Worm (Caenorhabditis elegans): ENCODE data around the gene F20C5.5.

DNA sequence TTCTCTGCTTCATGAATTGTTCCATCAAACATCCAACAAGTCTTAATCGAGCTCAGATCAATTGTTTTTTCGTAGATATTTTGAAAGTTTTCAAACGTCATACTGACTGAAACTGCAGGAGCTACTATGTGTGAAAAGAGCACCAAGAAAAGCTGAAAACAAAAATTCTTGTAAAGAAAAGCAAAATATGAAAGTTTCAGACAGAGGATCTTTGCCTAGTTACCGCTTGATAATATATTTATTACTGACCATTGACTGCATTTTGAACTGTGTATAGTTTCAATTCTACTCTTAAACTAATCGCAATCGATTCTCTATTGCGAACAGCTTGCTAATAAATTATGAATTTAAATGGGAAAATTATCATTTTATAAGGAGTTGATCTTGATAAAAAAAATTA is 28.8 kb upstream of the F20C5.5 start, which contains the start of gene clec-182:
- TF ChIP-seq R02D3.7 (tag; optimal IDR thresholded peaks at IDR 0.05) (no peak), skn-1 (tag; optimal IDR thresholded peaks at IDR 0.05) (no peak), unc-39 (tag; optimal IDR thresholded peaks at IDR 0.05) (no peak), tbx-2 (tag; optimal IDR thresholded peaks at IDR 0.05) (no peak), ceh-82 (tag; optimal IDR thresholded peaks at IDR 0.05) (no peak), nhr-76 (tag; optimal IDR thresholded peaks at IDR 0.05) (no peak), aly-2 (tag; optimal IDR thresholded peaks at IDR 0.05) (no peak), mdl-1 (tag; optimal IDR thresholded peaks at IDR 0.05) (no peak), unc-62 (GFP tag; optimal IDR thresholded peaks at IDR 0.05) (no peak), ztf-11 (tag; optimal IDR thresholded peaks at IDR 0.05) (no peak), ztf-4 (tag; optimal IDR thresholded peaks at IDR 0.05) (no peak), elt-3 (tag; optimal IDR thresholded peaks at IDR 0.05) (no peak)

All from whole organism, L3 larva.